Fruit fly (Drosophila melanogaster) whole organism, embryonic: ENCODE measurements around the gene CG6709.

Experiments used
- Ada2b ChIP-seq: fragments of 200-800 bp; sonication (Bioruptor generic); IDR thresholded peaks from 2 replicates; pipeline ENCODE4 v1.3.6; 2022; ENCODE audit warnings: missing biosample characterization, missing genetic modification characterization
- Adf1 ChIP-seq: fragments of 200-800 bp; sonication (Bioruptor generic); IDR thresholded peaks from 2 replicates; pipeline ENCODE4 v1.3.6; 2022; ENCODE audit warnings: missing biosample characterization, missing genetic modification characterization
- B-H2 ChIP-seq: fragments of 200-800 bp; sonication (Bioruptor generic); optimal IDR thresholded peaks from 2 replicates; lab custom pipeline; 2018; ENCODE audit warnings: missing biosample characterization, mild to moderate bottlenecking, missing genetic modification characterization
- CG10274 ChIP-seq: fragments of 200-800 bp; sonication (Bioruptor generic); optimal IDR thresholded peaks from 3 replicates; lab custom pipeline; 2017; ENCODE audit warnings: missing biosample characterization, mild to moderate bottlenecking, missing genetic modification characterization
- CG10431 ChIP-seq: fragments of 200-800 bp; sonication (Bioruptor generic); optimal IDR thresholded peaks from 3 replicates; lab custom pipeline; 2018; ENCODE audit warnings: missing biosample characterization, mild to moderate bottlenecking, missing genetic modification characterization
- CG10654 ChIP-seq: fragments of 200-800 bp; sonication (Bioruptor generic); optimal IDR thresholded peaks from 2 replicates; lab custom pipeline; 2016; ENCODE audit warnings: missing biosample characterization, missing genetic modification characterization
- CG11085 ChIP-seq: fragments of 200-800 bp; sonication (Bioruptor generic); IDR thresholded peaks from 2 replicates; pipeline ENCODE4 v1.3.6; 2022; ENCODE audit warnings: missing biosample characterization, missing genetic modification characterization
- CG11696 ChIP-seq: fragments of 200-800 bp; sonication (Bioruptor generic); IDR thresholded peaks from 2 replicates; pipeline ENCODE4 v1.3.6; 2022; ENCODE audit warnings: missing biosample characterization, missing genetic modification characterization
- CG14014 ChIP-seq: fragments of 200-800 bp; sonication (Bioruptor generic); IDR thresholded peaks from 2 replicates; pipeline ENCODE4 v1.3.6; 2022; ENCODE audit warnings: missing biosample characterization, missing genetic modification characterization
- CG15073 ChIP-seq: fragments of 200-800 bp; sonication (Bioruptor generic); optimal IDR thresholded peaks from 2 replicates; lab custom pipeline; 2016; ENCODE audit warnings: missing biosample characterization, missing genetic modification characterization
- CG15601 ChIP-seq: fragments of 200-800 bp; sonication (Bioruptor generic); optimal IDR thresholded peaks from 3 replicates; lab custom pipeline; 2019; ENCODE audit warnings: missing biosample characterization, mild to moderate bottlenecking, missing genetic modification characterization, moderate library complexity
- CG1603 ChIP-seq: fragments of 200-800 bp; sonication (Bioruptor generic); optimal IDR thresholded peaks from 2 replicates; lab custom pipeline; 2019; ENCODE audit warnings: missing biosample characterization, mild to moderate bottlenecking, missing genetic modification characterization, moderate library complexity
- CG17912 ChIP-seq: fragments of 200-800 bp; sonication (Bioruptor generic); optimal IDR thresholded peaks from 2 replicates; lab custom pipeline; 2018; ENCODE audit warnings: missing biosample characterization, mild to moderate bottlenecking, missing genetic modification characterization
- CG30403 ChIP-seq: fragments of 200-800 bp; sonication (Bioruptor generic); optimal IDR thresholded peaks from 3 replicates; lab custom pipeline; 2016; ENCODE audit warnings: missing biosample characterization, missing genetic modification characterization
- CG3163 ChIP-seq: fragments of 200-800 bp; sonication (Bioruptor generic); optimal IDR thresholded peaks from 3 replicates; lab custom pipeline; 2016; ENCODE audit warnings: missing biosample characterization, missing genetic modification characterization
- CG3726 ChIP-seq: fragments of 200-800 bp; sonication (Bioruptor generic); IDR thresholded peaks from 3 replicates; pipeline ENCODE4, ENCODE4 v1.3.6; 2022; ENCODE audit warnings: missing biosample characterization, missing genetic modification characterization
- CG4328 ChIP-seq: fragments of 200-800 bp; sonication (Bioruptor generic); optimal IDR thresholded peaks from 3 replicates; lab custom pipeline; 2017; ENCODE audit warnings: missing biosample characterization, missing genetic modification reagents, missing genetic modification characterization
- CG6791 ChIP-seq: fragments of 200-800 bp; sonication (Bioruptor generic); IDR thresholded peaks from 3 replicates; pipeline ENCODE4 v1.3.6; 2022; ENCODE audit warnings: missing biosample characterization, missing genetic modification characterization; ENCODE audit not compliant: partially characterized antibody
- CG8089 ChIP-seq: fragments of 200-800 bp; sonication (Bioruptor generic); optimal IDR thresholded peaks from 3 replicates; lab custom pipeline; 2016; ENCODE audit warnings: missing biosample characterization, missing genetic modification characterization
- CG9932 ChIP-seq: fragments of 200-800 bp; sonication (Bioruptor generic); IDR thresholded peaks from 2 replicates; pipeline ENCODE4 v1.3.6; 2022; ENCODE audit warnings: missing biosample characterization, missing genetic modification characterization
- CrebB ChIP-seq: fragments of 200-800 bp; sonication (Bioruptor generic); optimal IDR thresholded peaks from 3 replicates; lab custom pipeline; 2018; ENCODE audit warnings: missing biosample characterization, mild to moderate bottlenecking, missing genetic modification characterization
- Drgx ChIP-seq: fragments of 200-800 bp; sonication (Bioruptor generic); IDR thresholded peaks from 2 replicates; pipeline ENCODE4 v1.3.6; 2022; ENCODE audit warnings: missing biosample characterization, missing genetic modification characterization
- Ets97D ChIP-seq: fragments of 200-800 bp; sonication (Bioruptor generic); optimal IDR thresholded peaks from 3 replicates; lab custom pipeline; 2016; ENCODE audit warnings: missing biosample characterization, missing genetic modification characterization
- Fer3 ChIP-seq: fragments of 200-800 bp; sonication (Bioruptor generic); optimal IDR thresholded peaks from 2 replicates; lab custom pipeline; 2018; ENCODE audit warnings: missing biosample characterization, mild to moderate bottlenecking, missing genetic modification characterization, moderate library complexity
- HLH54F ChIP-seq: fragments of 200-800 bp; sonication (Bioruptor generic); optimal IDR thresholded peaks from 3 replicates; lab custom pipeline; 2016; ENCODE audit warnings: missing biosample characterization, missing genetic modification characterization
- Hmx ChIP-seq: fragments of 200-800 bp; sonication (Bioruptor generic); optimal IDR thresholded peaks from 2 replicates; lab custom pipeline; 2016; ENCODE audit warnings: missing biosample characterization, missing genetic modification characterization
- Hr39 ChIP-seq: fragments of >200 bp; optimal IDR thresholded peaks from 2 replicates; lab custom pipeline; 2017
- Meics ChIP-seq: fragments of 200-800 bp; sonication (Bioruptor generic); optimal IDR thresholded peaks from 2 replicates; lab custom pipeline; 2017; ENCODE audit warnings: missing biosample characterization, mild to moderate bottlenecking, missing genetic modification characterization
- Nf-YA ChIP-seq: fragments of 200-800 bp; sonication (Bioruptor generic); IDR thresholded peaks from 2 replicates; pipeline ENCODE4 v1.3.6; 2022; ENCODE audit warnings: missing biosample characterization, missing genetic modification characterization
- NfI ChIP-seq: fragments of 200-800 bp; sonication (Bioruptor generic); optimal IDR thresholded peaks from 3 replicates; lab custom pipeline; 2018; ENCODE audit warnings: missing biosample characterization, mild to moderate bottlenecking, missing genetic modification characterization, moderate library complexity
- Oaz ChIP-seq: fragments of 200-800 bp; sonication (Bioruptor generic); IDR thresholded peaks from 2 replicates; pipeline ENCODE4 v1.3.6; 2022; ENCODE audit warnings: missing biosample characterization, missing genetic modification characterization
- Poxn ChIP-seq: fragments of 200-800 bp; sonication (Bioruptor generic); IDR thresholded peaks from 2 replicates; pipeline ENCODE4 v1.3.6; 2022; ENCODE audit warnings: missing biosample characterization, missing genetic modification characterization
- Six4 ChIP-seq: fragments of 200-800 bp; sonication (Bioruptor generic); optimal IDR thresholded peaks from 2 replicates; lab custom pipeline; 2016; ENCODE audit warnings: missing biosample characterization, missing genetic modification characterization
- bcd ChIP-seq: fragments of 200-800 bp; sonication (Bioruptor generic); optimal IDR thresholded peaks from 2 replicates; lab custom pipeline; 2017; ENCODE audit warnings: missing biosample characterization, mild to moderate bottlenecking, missing genetic modification characterization
- bigmax ChIP-seq: fragments of 200-800 bp; sonication (Bioruptor generic); optimal IDR thresholded peaks from 2 replicates; lab custom pipeline; 2018; ENCODE audit warnings: missing biosample characterization, mild to moderate bottlenecking, missing genetic modification characterization
- cas ChIP-seq: fragments of 200-800 bp; sonication (Bioruptor generic); IDR thresholded peaks from 2 replicates; pipeline ENCODE4 v1.3.6; 2022; ENCODE audit warnings: missing biosample characterization, missing genetic modification characterization
- caup ChIP-seq: fragments of 200-800 bp; sonication (Bioruptor generic); optimal IDR thresholded peaks from 3 replicates; lab custom pipeline; 2017; ENCODE audit warnings: missing biosample characterization, mild to moderate bottlenecking, missing genetic modification characterization, moderate library complexity; ENCODE audit not compliant: severe bottlenecking
- chm ChIP-seq: fragments of 200-800 bp; sonication (Bioruptor generic); IDR thresholded peaks from 2 replicates; pipeline ENCODE4 v1.3.6; 2022; ENCODE audit warnings: missing biosample characterization, missing genetic modification characterization
- cwo ChIP-seq: fragments of 200-800 bp; sonication (Bioruptor generic); optimal IDR thresholded peaks from 3 replicates; lab custom pipeline; 2017; ENCODE audit warnings: missing biosample characterization, missing genetic modification characterization, mild to moderate bottlenecking, moderate library complexity, missing genetic modification reagents
- exex ChIP-seq: fragments of 200-800 bp; sonication (Bioruptor generic); optimal IDR thresholded peaks from 4 replicates; lab custom pipeline; 2018; ENCODE audit warnings: missing biosample characterization, mild to moderate bottlenecking, missing genetic modification characterization, moderate library complexity
- fru ChIP-seq: fragments of >200 bp; optimal IDR thresholded peaks from 2 replicates; lab custom pipeline; 2017
- gce ChIP-seq: fragments of 200-800 bp; sonication (Bioruptor generic); IDR thresholded peaks from 3 replicates; pipeline ENCODE4 v1.3.6; 2022; ENCODE audit warnings: missing biosample characterization, missing genetic modification characterization
- ind ChIP-seq: fragments of 200-800 bp; sonication (Bioruptor generic); optimal IDR thresholded peaks from 3 replicates; lab custom pipeline; 2016; ENCODE audit warnings: missing biosample characterization, missing genetic modification characterization
- jigr1 ChIP-seq: fragments of 200-800 bp; sonication (Bioruptor generic); IDR thresholded peaks from 3 replicates; pipeline ENCODE4 v1.3.6; 2022; ENCODE audit warnings: missing biosample characterization, missing genetic modification characterization
- kay ChIP-seq: fragments of 200-800 bp; sonication (Bioruptor generic); optimal IDR thresholded peaks from 2 replicates; lab custom pipeline; 2016; ENCODE audit warnings: missing biosample characterization, missing genetic modification characterization
- klu ChIP-seq: fragments of 200-800 bp; sonication (Bioruptor generic); IDR thresholded peaks from 2 replicates; pipeline ENCODE4 v1.3.6; 2022; ENCODE audit warnings: missing biosample characterization, missing genetic modification characterization
- lab ChIP-seq: fragments of 200-800 bp; sonication (Bioruptor generic); optimal IDR thresholded peaks from 3 replicates; lab custom pipeline; 2017; ENCODE audit warnings: missing biosample characterization, missing genetic modification characterization, mild to moderate bottlenecking, moderate library complexity, missing genetic modification reagents
- luna ChIP-seq: fragments of 200-800 bp; sonication (Bioruptor generic); optimal IDR thresholded peaks from 2 replicates; lab custom pipeline; 2016; ENCODE audit warnings: missing biosample characterization, missing genetic modification characterization
- nerfin-2 ChIP-seq: fragments of 200-800 bp; sonication (Bioruptor generic); IDR thresholded peaks from 2 replicates; pipeline ENCODE4 v1.3.6; 2022; ENCODE audit warnings: missing biosample characterization, missing genetic modification characterization; ENCODE audit not compliant: partially characterized antibody
- p53 ChIP-seq: fragments of 200-800 bp; sonication (Bioruptor generic); optimal IDR thresholded peaks from 2 replicates; lab custom pipeline; 2016; ENCODE audit warnings: missing biosample characterization, missing genetic modification characterization
- phol ChIP-seq: fragments of 200-800 bp; sonication (Bioruptor generic); optimal IDR thresholded peaks from 3 replicates; lab custom pipeline; 2018; ENCODE audit warnings: missing biosample characterization, mild to moderate bottlenecking, missing genetic modification characterization, moderate library complexity
- slbo ChIP-seq: fragments of 200-800 bp; sonication (Bioruptor generic); IDR thresholded peaks from 2 replicates; pipeline ENCODE4 v1.3.6; 2022; ENCODE audit warnings: missing biosample characterization, missing genetic modification characterization

CG6709 gene

DNA sequence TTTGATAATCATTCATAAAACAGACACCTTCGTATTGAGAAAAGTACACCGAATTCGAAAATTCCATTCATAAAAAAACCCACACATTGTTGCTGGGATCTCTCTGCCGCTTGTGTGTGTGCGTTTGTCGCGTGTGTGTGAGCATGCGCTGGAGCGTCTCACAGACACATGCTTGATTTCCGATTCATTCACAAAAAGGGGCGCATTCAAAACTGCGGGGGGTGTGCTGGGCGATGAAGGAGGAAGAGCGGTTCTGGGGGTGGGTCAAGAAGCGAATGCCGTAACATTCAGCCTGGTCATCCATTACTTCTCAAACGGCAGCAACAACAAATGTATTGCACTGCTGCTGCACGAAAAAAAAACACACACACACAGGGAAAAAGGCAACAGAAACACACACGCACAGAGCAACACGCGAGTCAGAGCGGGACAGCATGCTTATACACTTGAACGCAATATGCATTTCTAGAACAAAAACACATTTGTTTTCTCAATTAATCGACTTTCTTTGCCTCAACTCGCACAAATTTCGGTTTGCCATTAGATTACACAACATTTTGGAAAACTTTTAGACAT, 40.6 kb downstream of the CG6709 start (continued):
- peak; percentile 13 for TF ChIP-seq CG1603 (tag; lab: Kevin White, UChicago)
- no peak for TF ChIP-seq CG3163
- no peak for TF ChIP-seq jigr1
- TF ChIP-seq CG9932 (GFP tag; lab: Robert Waterston, UW): no peak
- TF ChIP-seq Adf1 (GFP tag; lab: Robert Waterston, UW): no peak; the same call in 1 of the 2 replicates
- TF ChIP-seq Poxn (GFP tag; lab: Robert Waterston, UW): no peak
- no peak for TF ChIP-seq CG8089 (GFP tag; lab: Kevin White, UChicago)
- TF ChIP-seq CG10431 (GFP tag; lab: Kevin White, UChicago): no peak
- no peak for TF ChIP-seq bigmax (GFP tag; lab: Kevin White, UChicago)
- TF ChIP-seq CG11085 (GFP tag; lab: Robert Waterston, UW): no peak
- no peak for TF ChIP-seq p53 (GFP tag; lab: Kevin White, UChicago)
- TF ChIP-seq CG3726 (GFP tag; lab: Robert Waterston, UW): no peak
- TF ChIP-seq exex (tag; lab: Kevin White, UChicago): no peak
- TF ChIP-seq fru: no peak
- TF ChIP-seq cwo: no peak
- TF ChIP-seq CG6791: 0 out of 3 replicates have a peak, but pooled peaks have one; percentile 24
- no peak for TF ChIP-seq HLH54F (GFP tag; lab: Kevin White, UChicago)
- no peak for TF ChIP-seq ind (GFP tag; lab: Kevin White, UChicago)
- TF ChIP-seq CG17912: no peak
- no peak for TF ChIP-seq Hmx (GFP tag; lab: Kevin White, UChicago)
- TF ChIP-seq NfI (GFP tag; lab: Kevin White, UChicago): no peak
- no peak for TF ChIP-seq CG14014 (GFP tag; lab: Robert Waterston, UW)
- no peak for TF ChIP-seq Fer3 (tag; lab: Kevin White, UChicago)
- no peak for TF ChIP-seq CG30403 (GFP tag; lab: Kevin White, UChicago)
- TF ChIP-seq B-H2 (GFP tag; lab: Kevin White, UChicago): no peak
- no peak for TF ChIP-seq klu
- no peak for TF ChIP-seq Six4 (GFP tag; lab: Kevin White, UChicago)
- no peak for TF ChIP-seq CG4328 (GFP tag; lab: Kevin White, UChicago)
- no peak for TF ChIP-seq bcd (GFP tag; lab: Kevin White, UChicago)
- TF ChIP-seq lab (GFP tag; lab: Kevin White, UChicago): no peak
- peak; percentile 53; the same call in 1 of the 2 replicates for TF ChIP-seq Drgx (GFP tag; lab: Robert Waterston, UW)
- TF ChIP-seq phol (tag; lab: Kevin White, UChicago): no peak
- no peak for TF ChIP-seq gce (GFP tag; lab: Robert Waterston, UW)
- TF ChIP-seq Ets97D (GFP tag; lab: Kevin White, UChicago): no peak
- TF ChIP-seq Nf-YA (GFP tag; lab: Robert Waterston, UW): no peak
- no peak for TF ChIP-seq kay
- TF ChIP-seq CG15073: no peak
- no peak for TF ChIP-seq CG10274
- TF ChIP-seq Oaz (GFP tag; lab: Robert Waterston, UW): no peak
- no peak for TF ChIP-seq CG15601
- no peak for TF ChIP-seq Ada2b (GFP tag; lab: Robert Waterston, UW)
- TF ChIP-seq CG11696 (GFP tag; lab: Robert Waterston, UW): no peak
- TF ChIP-seq luna (GFP tag; lab: Kevin White, UChicago): no peak
- peak; percentile 26; the same call in 1 of the 2 replicates for TF ChIP-seq chm
- no peak for TF ChIP-seq slbo (GFP tag; lab: Robert Waterston, UW)
- TF ChIP-seq cas (GFP tag; lab: Robert Waterston, UW): no peak
- TF ChIP-seq Hr39: no peak
- TF ChIP-seq Meics (GFP tag; lab: Kevin White, UChicago): no peak
- no peak for TF ChIP-seq caup
- no peak for TF ChIP-seq CrebB (tag; lab: Kevin White, UChicago)
- TF ChIP-seq nerfin-2 (GFP tag; lab: Robert Waterston, UW): no peak
- TF ChIP-seq CG10654: no peak
